Worm (Caenorhabditis elegans): Measurements from ENCODE around the gene mrpl-21.

mrpl-21 gene

DNA sequence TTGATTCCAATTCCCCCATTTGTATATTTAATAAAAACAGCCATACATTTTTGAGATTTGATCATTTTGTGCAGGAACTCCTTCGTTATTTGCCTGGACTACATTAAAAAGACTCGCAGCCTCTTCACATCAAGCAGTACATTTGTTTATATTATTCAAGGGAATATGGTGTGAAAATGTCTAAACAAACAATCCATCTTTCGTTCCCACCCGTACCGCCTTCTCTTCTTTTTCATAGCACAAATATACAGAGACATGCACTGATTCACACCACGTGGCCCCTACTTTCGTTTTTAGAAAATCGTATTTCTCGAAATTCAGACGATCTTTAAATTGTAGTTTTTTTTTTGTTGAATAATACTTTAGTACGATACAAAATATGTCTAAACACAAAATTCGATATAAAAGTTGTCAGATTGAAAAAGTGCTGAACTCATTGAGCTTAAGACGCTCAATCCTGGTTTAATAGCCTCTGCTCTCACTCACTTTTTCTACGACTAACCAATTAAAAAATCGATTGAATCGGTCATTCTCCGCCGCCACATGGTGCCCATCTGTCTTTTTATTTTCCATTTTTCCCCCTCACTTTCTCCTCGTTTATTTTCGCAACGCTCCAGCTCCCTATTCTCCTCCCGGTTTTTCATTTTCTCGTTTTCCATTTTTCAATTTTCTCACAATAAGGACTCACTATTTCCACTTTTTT, 47.9 kb downstream of the mrpl-21 start (continued):
- TF ChIP-seq hlh-11 (tag; optimal IDR thresholded peaks at IDR 0.05) (peak; percentile 48), tag-97 (GFP tag; IDR thresholded peaks at IDR 0.05) (no peak), zip-2 (tag; optimal IDR thresholded peaks at IDR 0.05) (peak; percentile 49), mdt-29 (GFP tag; IDR thresholded peaks at IDR 0.05) (0 out of 2 replicates have a peak, but pooled peaks have one; percentile 51), ceh-32 (tag; optimal IDR thresholded peaks at IDR 0.05; ENCODE audit: poor library complexity) (no peak), snpc-1.2 (GFP tag; IDR thresholded peaks at IDR 0.05) (peak; percentile 71), nhr-10 (tag; optimal IDR thresholded peaks at IDR 0.05) (no peak), F10B5.3 (tag; optimal IDR thresholded peaks at IDR 0.05) (peak; percentile 68), lin-1 (GFP tag; IDR thresholded peaks at IDR 0.05) (peak; percentile 57), duxl-1 (tag; optimal IDR thresholded peaks at IDR 0.05; ENCODE audit: poor library complexity) (peak; percentile 42), R02D3.7 (tag; optimal IDR thresholded peaks at IDR 0.05) (no peak), vab-7 (GFP tag; IDR thresholded peaks at IDR 0.05) (no peak), lim-7 (GFP tag; IDR thresholded peaks at IDR 0.05) (no peak), ama-1 (optimal IDR thresholded peaks at IDR 0.05) (peak; percentile 95), zfp-2 (tag; optimal IDR thresholded peaks at IDR 0.05) (no peak), rbr-2 (tag; optimal IDR thresholded peaks at IDR 0.05) (peak; percentile 43), lin-13 (GFP tag; optimal IDR thresholded peaks at IDR 0.05) (peak; percentile 26), tra-1 (GFP tag; IDR thresholded peaks at IDR 0.05) (0 out of 2 replicates have a peak, but pooled peaks have one; percentile 36), nhr-76 (tag; optimal IDR thresholded peaks at IDR 0.05) (peak; percentile 16), skn-1 (tag; optimal IDR thresholded peaks at IDR 0.05) (no peak), ZK546.5 (tag; optimal IDR thresholded peaks at IDR 0.05) (no peak), set-16 (GFP tag; IDR thresholded peaks at IDR 0.05) (no peak), egl-43 (GFP tag; IDR thresholded peaks at IDR 0.05) (no peak), ces-1 (GFP tag; optimal IDR thresholded peaks at IDR 0.05) (peak; percentile 38), jun-1 (tag; optimal IDR thresholded peaks at IDR 0.05) (peak; percentile 63), dve-1 (tag; optimal IDR thresholded peaks at IDR 0.05; ENCODE audit: insufficient read depth) (peak; percentile 88), lsy-2 (tag; optimal IDR thresholded peaks at IDR 0.05) (peak; percentile 10 to 81), daf-12 (tag; optimal IDR thresholded peaks at IDR 0.05) (no peak), snpc-4 (tag; optimal IDR thresholded peaks at IDR 0.05) (no peak), Y75B8A.6 (GFP tag; IDR thresholded peaks at IDR 0.05) (peak; percentile 56; the same call in 1 of the 2 replicates), cey-2 (tag; optimal IDR thresholded peaks at IDR 0.05; ENCODE audit: borderline replicate concordance, insufficient read depth) (no peak), nhr-28 (tag; optimal IDR thresholded peaks at IDR 0.05) (no peak), pqm-1 (tag; optimal IDR thresholded peaks at IDR 0.05) (peak; percentile 11), T26A8.4 (GFP tag; IDR thresholded peaks at IDR 0.05) (peak; percentile 97), hif-1 (tag; optimal IDR thresholded peaks at IDR 0.05) (peak in 1 of 2 experiments; percentile 63), php-3 (GFP tag; IDR thresholded peaks at IDR 0.05) (peak; percentile 36), zag-1 (tag; optimal IDR thresholded peaks at IDR 0.05) (no peak), gei-8 (GFP tag; optimal IDR thresholded peaks at IDR 0.05) (peak; percentile 15), lin-15B (tag; optimal IDR thresholded peaks at IDR 0.05) (no peak), hlh-30 (tag; optimal IDR thresholded peaks at IDR 0.05; ENCODE audit: insufficient read depth) (peak; percentile 37), spr-3 (GFP tag; optimal IDR thresholded peaks at IDR 0.05) (peak; percentile 72), mep-1 (tag; optimal IDR thresholded peaks at IDR 0.05) (peak; percentile 76), nhr-6 (tag; optimal IDR thresholded peaks at IDR 0.05) (peak; percentile 34), ceh-20 (GFP tag; IDR thresholded peaks at IDR 0.05) (peak; percentile 15; the same call in 1 of the 2 replicates), Y5F2A.4 (GFP tag; optimal IDR thresholded peaks at IDR 0.05) (peak; percentile 54), dmd-8 (GFP tag; IDR thresholded peaks at IDR 0.05) (0 out of 2 replicates have a peak, but pooled peaks have one; percentile 36), madf-5 (GFP tag; IDR thresholded peaks at IDR 0.05) (no peak), arid-1 (GFP tag; conservative IDR thresholded peaks at IDR 0.05) (peak; percentile 84), ceh-28 (tag; optimal IDR thresholded peaks at IDR 0.05) (no peak), ctbp-1 (GFP tag; IDR thresholded peaks at IDR 0.05) (peak; percentile 81)

All from whole organism, L4 larva.